Worm (Caenorhabditis elegans) whole organism, mixed stage, embryonic: ENCODE data around the gene tbc-19.

ENCODE experiments used
- drap-1 ChIP-seq: fragments of 200-800 bp; sonication (Bioruptor generic); optimal IDR thresholded peaks from 3 replicates; lab custom pipeline; 2018; ENCODE audit warnings: mild to moderate bottlenecking, missing genetic modification characterization, missing compliant biosample characterization
- elt-1 ChIP-seq: sonication (generic microtip); optimal IDR thresholded peaks from 2 replicates; lab custom pipeline; 2017; ENCODE audit warnings: missing genetic modification characterization, mild to moderate bottlenecking, missing compliant biosample characterization, antibody characterized with exemption, moderate library complexity, borderline replicate concordance; ENCODE audit not compliant: insufficient read depth
- lsy-2 ChIP-seq: fragments of 150-350 bp; optimal IDR thresholded peaks from 2 replicates; lab custom pipeline; 2014; ENCODE audit warnings: missing biosample characterization, missing genetic modification characterization
- nhr-237 ChIP-seq: fragments of 150-350 bp; optimal IDR thresholded peaks from 2 replicates; lab custom pipeline; 2014; ENCODE audit warnings: missing biosample characterization, missing genetic modification characterization
- nhr-28 ChIP-seq: fragments of 150-350 bp; optimal IDR thresholded peaks from 2 replicates; lab custom pipeline; 2014; ENCODE audit warnings: missing biosample characterization, missing genetic modification characterization
- nhr-76 ChIP-seq: sonication (generic microtip); optimal IDR thresholded peaks from 2 replicates; lab custom pipeline; 2017; ENCODE audit warnings: missing biosample characterization, missing genetic modification characterization
- sem-2 ChIP-seq: fragments of 200-800 bp; sonication (Bioruptor generic); optimal IDR thresholded peaks from 2 replicates; lab custom pipeline; 2018; ENCODE audit warnings: mild to moderate bottlenecking, missing genetic modification characterization, missing compliant biosample characterization

DNA sequence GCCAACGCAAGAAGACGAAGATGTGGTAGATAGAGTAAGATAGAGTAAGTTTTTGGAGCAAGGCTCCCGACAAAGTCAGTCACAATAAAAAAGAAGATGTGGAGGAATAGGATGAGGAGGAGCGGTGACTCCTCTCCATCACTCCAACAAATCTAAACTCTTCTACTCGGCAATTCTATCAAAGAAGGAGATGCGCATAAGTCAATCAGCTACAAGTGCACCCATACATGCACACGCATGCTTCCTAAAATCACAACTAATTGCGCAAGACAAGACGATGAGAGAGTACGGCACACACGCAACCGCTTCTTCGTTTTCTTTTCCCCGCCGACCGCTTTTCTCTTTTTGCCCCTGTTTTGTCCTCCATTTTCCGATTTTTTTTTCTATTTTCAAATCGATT, 35.3 kb upstream of the tbc-19 start:
- TF ChIP-seq nhr-237 (tag; lab: Kevin White, UChicago) (no peak), drap-1 (no peak), lsy-2 (tag; lab: Kevin White, UChicago) (no peak), elt-1 (no peak), nhr-76 (tag; lab: Kevin White, UChicago) (no peak), nhr-28 (tag; lab: Kevin White, UChicago) (no peak), sem-2 (GFP tag; lab: Kevin White, UChicago) (no peak)
